Fruit fly (Drosophila melanogaster) S2 (cell line): ENCODE measurements around the gene IscU.

ENCODE experiments used
- CG8478 ChIP-seq: fragments of >200 bp; optimal IDR thresholded peaks from 2 replicates; lab custom pipeline; 2018
- CTCF ChIP-seq, 2 experiments: fragments of >200 bp; optimal IDR thresholded peaks; 2 replicates each; lab custom pipeline; 2018

Gene IscU

DNA sequence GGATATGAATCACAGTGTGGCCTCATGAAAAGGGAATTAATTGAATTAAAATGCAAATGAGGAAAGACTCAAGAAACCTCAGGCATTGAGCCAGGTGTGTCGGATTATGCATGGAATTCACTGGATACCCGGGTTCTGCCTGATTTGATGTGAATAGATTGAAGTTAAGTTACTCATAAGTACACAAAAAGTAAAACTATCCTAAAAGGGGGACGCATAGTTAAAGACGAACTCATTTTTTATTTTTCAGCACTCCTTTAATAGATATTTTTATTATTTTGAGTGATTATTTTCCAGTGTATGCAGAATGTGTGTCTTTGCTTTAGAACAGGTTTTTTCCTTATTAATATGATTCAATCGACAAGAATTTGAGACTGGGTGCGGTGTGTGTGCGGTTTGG, 29.2 kb upstream of the IscU start:
- TF ChIP-seq CG8478 (lab: Kevin White, UChicago) (no peak), CTCF (optimal IDR thresholded peaks at IDR 0.05; lab: Kevin White, UChicago) (no peak)

dm6 chr3R:8850616-8851015, 26.6 kb upstream of the IscU start:
- TF ChIP-seq CG8478 (lab: Kevin White, UChicago) (no peak), CTCF (optimal IDR thresholded peaks at IDR 0.05; lab: Kevin White, UChicago) (no peak)

- TF ChIP-seq CG8478 (lab: Kevin White, UChicago) (no peak), CTCF (optimal IDR thresholded peaks at IDR 0.05; lab: Kevin White, UChicago) (no peak)
These were observed 25.6 kb upstream of the IscU start for dm6 chr3R:8849373-8850228.

DNA sequence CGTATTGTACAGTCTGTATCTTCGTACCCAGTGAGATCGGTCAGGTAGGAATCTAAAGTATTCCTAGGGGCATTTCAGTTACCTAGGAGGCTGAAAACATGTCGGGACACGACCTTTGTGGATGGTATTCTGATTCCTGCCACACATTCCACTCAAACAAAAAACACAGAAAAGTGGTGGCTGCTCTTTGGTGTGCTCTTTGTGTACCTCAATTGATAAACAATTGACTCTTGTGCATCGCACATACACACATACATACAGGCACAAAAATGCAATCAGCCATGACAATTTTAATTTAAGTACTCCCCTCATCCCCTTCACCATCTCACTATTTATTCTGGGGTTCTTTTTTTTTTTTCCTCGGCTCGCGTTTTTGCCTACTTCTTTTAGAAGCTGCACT, 24.2 kb upstream of the IscU start:
- TF ChIP-seq CTCF (optimal IDR thresholded peaks at IDR 0.05; lab: Kevin White, UChicago) (no peak), CG8478 (lab: Kevin White, UChicago) (no peak)

dm6 chr3R:8847096-8847639, 23.2 kb upstream of the IscU start:
- no peak for TF ChIP-seq CG8478 (lab: Kevin White, UChicago)
- no peak for TF ChIP-seq CTCF (optimal IDR thresholded peaks at IDR 0.05; lab: Kevin White, UChicago)

DNA sequence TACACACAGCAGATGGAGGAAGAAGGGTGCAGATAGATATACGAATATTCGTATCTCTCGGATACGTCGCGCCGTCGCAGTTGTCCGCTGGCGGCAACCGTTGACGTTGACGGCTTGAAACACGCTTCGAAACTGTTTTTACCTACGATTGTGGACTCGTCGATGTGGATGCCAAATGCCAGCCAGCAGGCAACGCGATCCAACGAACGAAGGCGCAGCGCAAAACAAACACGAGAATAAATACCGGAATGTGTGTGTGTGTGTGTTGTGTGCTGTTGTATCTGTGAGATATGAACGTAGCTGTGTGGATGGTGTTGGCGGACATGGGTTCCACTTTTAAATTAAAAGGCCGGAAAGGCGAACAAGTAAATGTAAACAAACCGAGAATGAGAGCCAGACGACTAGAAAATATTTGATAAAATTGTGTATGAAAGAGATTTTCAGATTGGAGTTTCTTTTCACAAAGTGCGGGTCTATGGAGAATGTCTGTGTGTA, 22.2 kb upstream of the IscU start:
- TF ChIP-seq CTCF (optimal IDR thresholded peaks at IDR 0.05; lab: Kevin White, UChicago) (no peak), CG8478 (lab: Kevin White, UChicago) (no peak)

DNA sequence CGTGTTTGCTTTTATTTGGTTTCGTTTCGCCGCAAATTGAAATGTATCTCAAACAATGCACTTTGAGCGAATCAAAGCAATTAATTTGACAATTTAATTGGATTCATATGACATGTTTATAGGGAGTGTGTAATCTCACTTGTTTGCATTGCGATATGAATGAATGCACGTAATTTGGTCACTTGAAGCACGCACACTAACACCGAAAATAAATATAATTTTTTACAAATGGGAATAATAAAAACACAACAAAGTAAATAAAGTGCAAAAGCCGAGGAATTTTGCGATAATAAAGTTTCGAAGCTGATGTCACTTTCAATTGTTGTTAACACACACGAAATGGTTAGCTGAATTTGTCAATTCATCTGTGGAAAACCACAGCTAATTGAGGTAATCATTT, 21.0 kb upstream of the IscU start:
- no peak for TF ChIP-seq CG8478 (lab: Kevin White, UChicago)
- no peak for TF ChIP-seq CTCF (optimal IDR thresholded peaks at IDR 0.05; lab: Kevin White, UChicago)

DNA sequence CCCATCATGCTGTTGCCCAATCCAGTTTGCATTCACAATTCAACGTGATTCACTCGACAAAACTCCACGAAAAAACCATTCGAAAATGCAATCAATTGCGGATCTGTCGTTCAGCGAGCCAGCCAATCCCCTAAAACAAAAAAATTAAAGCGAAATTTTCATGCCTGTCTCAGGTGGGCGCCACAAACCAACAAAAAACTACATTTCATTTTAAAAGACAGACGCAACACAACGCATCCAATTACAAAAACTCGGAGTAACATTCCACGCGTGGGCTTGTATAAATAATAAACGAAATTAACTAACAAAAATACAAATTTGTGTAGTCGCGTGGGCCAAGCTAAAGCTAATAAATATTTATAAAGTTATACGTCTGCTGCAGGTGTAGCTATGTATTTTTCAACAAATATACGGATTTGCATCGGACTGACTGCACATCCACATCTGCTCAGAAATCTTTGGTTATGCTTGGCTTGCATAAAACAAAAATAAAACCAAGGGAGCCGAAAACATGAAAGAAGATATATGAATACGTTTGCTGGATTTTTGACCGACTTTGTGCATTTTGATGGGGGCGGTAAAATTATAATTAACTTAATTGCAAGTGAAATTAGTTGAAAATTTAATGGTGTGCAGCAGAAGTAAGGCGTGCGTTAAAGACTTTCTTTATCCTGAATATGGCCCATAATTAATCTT, 20.1 kb upstream of the IscU start:
- no peak for TF ChIP-seq CTCF (optimal IDR thresholded peaks at IDR 0.05; lab: Kevin White, UChicago)
- TF ChIP-seq CG8478 (lab: Kevin White, UChicago) = no peak

DNA sequence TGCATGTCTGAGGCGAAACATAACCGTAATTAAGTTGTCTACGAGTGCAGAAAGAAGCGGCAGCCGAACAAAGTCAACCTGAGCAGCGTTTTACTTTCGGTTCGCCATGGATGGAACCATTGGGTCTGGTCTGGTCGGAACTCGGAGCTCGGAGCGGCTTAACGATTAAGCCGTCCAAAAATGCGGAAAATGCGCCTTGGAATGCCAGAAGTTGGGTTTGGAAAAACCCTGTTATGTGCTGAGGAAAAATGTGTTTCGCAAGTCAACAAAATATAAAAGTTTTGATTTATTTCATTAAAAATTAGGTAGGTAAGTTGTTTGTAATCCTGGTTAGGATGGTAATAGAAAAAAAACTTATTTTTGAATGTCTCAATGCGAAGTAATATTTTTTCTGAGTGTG, 17.6 kb upstream of the IscU start:
- TF ChIP-seq CTCF (optimal IDR thresholded peaks at IDR 0.05; lab: Kevin White, UChicago) = no peak
- no peak for TF ChIP-seq CG8478 (lab: Kevin White, UChicago)

DNA sequence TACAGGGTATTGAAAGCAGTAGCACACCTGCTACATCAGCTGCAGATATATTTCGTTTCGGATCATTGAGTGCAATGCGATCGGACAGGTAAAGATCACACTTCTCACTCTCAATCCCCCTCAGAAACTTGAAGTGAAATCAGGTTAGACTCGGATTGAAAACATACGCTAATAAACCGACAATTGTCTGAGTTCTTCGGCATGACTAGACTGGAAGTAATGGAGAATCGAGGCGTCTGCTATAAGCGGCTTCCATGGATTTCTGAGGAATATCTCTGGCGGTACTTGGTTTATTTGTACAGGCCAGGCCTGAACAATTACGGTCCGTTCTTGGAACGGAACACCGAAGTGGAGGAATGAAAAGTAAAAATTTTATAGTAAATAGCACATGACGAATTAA, 17.1 kb upstream of the IscU start:
- TF ChIP-seq CTCF (optimal IDR thresholded peaks at IDR 0.05; lab: Kevin White, UChicago) (no peak), CG8478 (lab: Kevin White, UChicago) (no peak)

- no peak for TF ChIP-seq CG8478 (lab: Kevin White, UChicago)
- TF ChIP-seq CTCF (optimal IDR thresholded peaks at IDR 0.05; lab: Kevin White, UChicago) = no peak
These were observed 1.1 kb downstream of the IscU start for dm6 chr3R:8822919-8823318.

DNA sequence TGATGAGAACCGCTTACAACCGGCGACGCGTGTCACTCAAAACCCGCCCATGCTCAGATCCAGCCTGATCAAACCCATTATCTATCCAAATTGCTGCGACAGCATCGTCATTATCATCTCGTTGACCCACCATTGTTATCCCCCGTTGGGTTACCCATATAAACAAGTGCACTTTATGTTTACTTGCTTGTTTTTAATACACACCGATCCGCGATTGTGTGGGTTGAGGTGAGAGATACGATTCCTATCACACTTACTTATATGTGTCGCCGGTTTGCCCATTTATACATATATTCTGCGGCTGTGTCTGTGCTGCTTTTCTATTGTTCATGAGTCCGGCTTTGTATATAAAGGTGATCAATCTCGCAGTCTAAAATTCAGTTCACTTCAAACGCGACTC, 2.4 kb downstream of the IscU start, which contains the start of gene CG8369:
Gene CG8369, plus strand, starts transcription at position 386 of the 400 bp plus-strand sequence.
- no peak for TF ChIP-seq CTCF (optimal IDR thresholded peaks at IDR 0.05; lab: Kevin White, UChicago)
- TF ChIP-seq CG8478 (lab: Kevin White, UChicago) = no peak

DNA sequence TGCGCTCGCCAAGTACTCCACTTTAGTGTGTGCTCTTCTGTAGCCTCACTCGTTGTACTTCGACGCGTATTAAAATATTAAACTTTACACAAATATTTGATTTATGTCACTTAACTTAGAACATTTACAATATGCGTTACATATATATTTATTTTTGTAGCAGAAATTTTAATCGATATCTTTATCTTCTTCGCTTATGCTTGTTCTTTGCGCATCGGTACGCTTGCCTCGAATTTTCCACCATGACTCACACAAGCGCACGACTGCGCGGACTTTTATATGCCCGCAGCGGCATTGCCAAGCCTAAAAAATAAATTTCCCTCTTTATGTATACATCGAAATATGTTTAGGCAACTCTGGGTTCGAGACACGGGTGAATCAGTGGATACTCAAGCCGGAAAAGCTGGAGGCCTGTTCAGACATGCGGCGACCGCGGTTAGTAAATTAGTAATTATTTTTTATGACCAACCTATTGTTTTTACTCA, 3.5 kb downstream of the IscU start, which contains the start of gene aqz:
Gene aqz, minus strand, starts transcription at position 255 of the 485 bp plus-strand sequence.
- TF ChIP-seq CTCF (optimal IDR thresholded peaks at IDR 0.05; lab: Kevin White, UChicago) = peak; percentile 51 to 64
- no peak for TF ChIP-seq CG8478 (lab: Kevin White, UChicago)

DNA sequence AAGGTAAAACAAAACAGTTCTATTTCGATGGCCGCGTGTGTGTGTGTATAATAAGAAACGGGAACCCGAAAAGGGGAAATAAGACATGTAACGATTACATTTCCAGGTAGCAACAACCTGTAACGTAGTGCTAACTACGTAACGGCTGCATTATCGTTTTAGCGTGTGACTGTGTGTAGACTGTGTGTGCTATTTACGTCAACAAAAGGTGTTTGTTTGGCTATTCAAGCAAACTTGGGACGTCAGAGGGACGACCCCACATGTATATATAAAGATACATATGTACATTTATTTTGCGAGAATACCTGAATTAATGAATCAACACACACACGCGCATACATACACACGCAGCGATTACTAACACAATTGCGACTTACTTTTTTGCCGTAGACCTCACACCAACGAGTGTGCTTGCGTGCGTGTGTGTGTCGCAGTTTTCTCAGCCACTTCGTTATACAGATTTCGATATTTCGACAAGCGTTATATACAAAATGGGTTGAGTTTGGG, 4.4 kb downstream of the IscU start:
- TF ChIP-seq CG8478 (lab: Kevin White, UChicago) = no peak
